Fruit fly (Drosophila melanogaster) whole organism, prepupa: ENCODE results near the gene eIF1.

Source experiments
- Eip75B ChIP-seq: fragments of 200-800 bp; sonication (Bioruptor generic); optimal IDR thresholded peaks from 3 replicates; lab custom pipeline; 2016; ENCODE audit warnings: missing biosample characterization, missing genetic modification characterization
- Hr38 ChIP-seq: sonication (Bioruptor generic); optimal IDR thresholded peaks from 2 replicates; lab custom pipeline; 2016; ENCODE audit warnings: missing biosample characterization, missing genetic modification characterization
- dac ChIP-seq: fragments of 200-800 bp; sonication (Bioruptor generic); optimal IDR thresholded peaks from 2 replicates; lab custom pipeline; 2017; ENCODE audit warnings: missing biosample characterization, mild to moderate bottlenecking, missing genetic modification characterization

dm6 chr3L:3204348-3204747 is 18.8 kb upstream of the eIF1 start, which contains the start of gene CG33159:
- TF ChIP-seq Eip75B (no peak), Hr38 (GFP tag; lab: Kevin White, UChicago) (no peak), dac (no peak)
